Worm (Caenorhabditis elegans) whole organism, L2 larva: ENCODE data around the gene catp-8.

Experiments used
- ceh-16 ChIP-seq: fragments of 150-350 bp; optimal IDR thresholded peaks from 2 replicates; lab custom pipeline; 2014; ENCODE audit warnings: missing biosample characterization, missing genetic modification characterization
- ceh-82 ChIP-seq: fragments of 150-350 bp; optimal IDR thresholded peaks from 2 replicates; lab custom pipeline; 2014; ENCODE audit warnings: missing biosample characterization, missing genetic modification characterization
- elt-1 ChIP-seq: fragments of 150-350 bp; optimal IDR thresholded peaks from 2 replicates; lab custom pipeline; 2014; ENCODE audit warnings: missing biosample characterization, missing genetic modification characterization
- lin-13 ChIP-seq: fragments of 150-350 bp; optimal IDR thresholded peaks from 2 replicates; lab custom pipeline; 2014; ENCODE audit warnings: missing biosample characterization, missing genetic modification reagents, missing genetic modification characterization
- mdl-1 ChIP-seq, 2 experiments: fragments of 150-350 bp in 1 of 2; sonication (generic microtip) in 1 of 2; optimal IDR thresholded peaks; 2 replicates each; lab custom pipeline; 2017; ENCODE audit warnings: missing biosample characterization in 2 of 2, missing genetic modification characterization in 2 of 2
- nhr-237 ChIP-seq: fragments of 150-350 bp; optimal IDR thresholded peaks from 2 replicates; lab custom pipeline; 2014; ENCODE audit warnings: missing biosample characterization, missing genetic modification characterization
- skn-1 ChIP-seq: sonication (generic microtip); optimal IDR thresholded peaks from 2 replicates; lab custom pipeline; 2017; ENCODE audit warnings: missing biosample characterization, missing genetic modification characterization
- sma-3 ChIP-seq: sonication (generic microtip); optimal IDR thresholded peaks from 2 replicates; lab custom pipeline; 2016; ENCODE audit warnings: missing genetic modification reagents, missing genetic modification characterization, missing compliant biosample characterization
- snpc-4 ChIP-seq: fragments of 150-350 bp; optimal IDR thresholded peaks from 2 replicates; lab custom pipeline; 2014; ENCODE audit warnings: missing biosample characterization, missing genetic modification characterization
- zag-1 ChIP-seq: fragments of 150-350 bp; optimal IDR thresholded peaks from 2 replicates; lab custom pipeline; 2014; ENCODE audit warnings: missing biosample characterization, missing genetic modification characterization

DNA sequence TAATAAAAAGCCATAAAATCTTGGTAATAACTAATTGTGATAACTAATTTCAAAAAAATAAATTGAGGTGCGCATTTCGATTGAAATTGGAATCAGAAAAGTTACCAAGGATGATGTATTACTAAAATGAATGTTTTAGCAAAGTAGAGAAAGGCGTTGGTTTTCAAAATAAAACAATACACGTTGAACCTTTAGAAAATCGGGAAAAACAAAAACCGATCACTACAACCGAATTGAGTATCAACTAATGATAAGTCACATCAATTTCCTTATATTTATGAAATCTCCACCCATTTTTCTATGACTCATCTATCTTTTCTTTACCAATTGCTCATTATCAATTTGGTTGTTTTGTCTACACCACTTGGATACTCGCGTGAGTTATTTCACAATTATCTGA lies 21.4 kb upstream of the catp-8 start, which contains the start of gene H21P03.10:
- TF ChIP-seq lin-13 (GFP tag; lab: Kevin White, UChicago), result no peak
- TF ChIP-seq snpc-4, result no peak
- no peak for TF ChIP-seq ceh-82 (tag; lab: Kevin White, UChicago)
- TF ChIP-seq elt-1 (tag; lab: Kevin White, UChicago), result no peak
- no peak for TF ChIP-seq skn-1 (tag; lab: Kevin White, UChicago)
- TF ChIP-seq nhr-237 (tag; lab: Kevin White, UChicago), result no peak
- TF ChIP-seq sma-3 (GFP tag; lab: Kevin White, UChicago), result no peak
- TF ChIP-seq ceh-16 (tag; lab: Kevin White, UChicago), result no peak
- TF ChIP-seq mdl-1 (tag; optimal IDR thresholded peaks at IDR 0.05; lab: Kevin White, UChicago), result no peak
- no peak for TF ChIP-seq zag-1 (tag; lab: Kevin White, UChicago)
